Worm (Caenorhabditis elegans) whole organism, L4/young adult: ENCODE measurements around the gene clc-13.

Experiments used
- W03F9.2 ChIP-seq: fragments of 150-350 bp; optimal IDR thresholded peaks from 2 replicates; lab custom pipeline; 2014; ENCODE audit warnings: missing biosample characterization, missing genetic modification characterization
- dao-5 ChIP-seq: sonication (generic microtip); optimal IDR thresholded peaks from 2 replicates; lab custom pipeline; 2016; ENCODE audit warnings: missing genotype, missing genetic modification characterization, moderate library complexity, missing compliant biosample characterization
- him-1 ChIP-seq: sonication (generic microtip); optimal IDR thresholded peaks from 2 replicates; lab custom pipeline; 2016; ENCODE audit warnings: missing genotype, missing genetic modification reagents, missing genetic modification characterization, missing compliant biosample characterization

Gene clc-13

DNA sequence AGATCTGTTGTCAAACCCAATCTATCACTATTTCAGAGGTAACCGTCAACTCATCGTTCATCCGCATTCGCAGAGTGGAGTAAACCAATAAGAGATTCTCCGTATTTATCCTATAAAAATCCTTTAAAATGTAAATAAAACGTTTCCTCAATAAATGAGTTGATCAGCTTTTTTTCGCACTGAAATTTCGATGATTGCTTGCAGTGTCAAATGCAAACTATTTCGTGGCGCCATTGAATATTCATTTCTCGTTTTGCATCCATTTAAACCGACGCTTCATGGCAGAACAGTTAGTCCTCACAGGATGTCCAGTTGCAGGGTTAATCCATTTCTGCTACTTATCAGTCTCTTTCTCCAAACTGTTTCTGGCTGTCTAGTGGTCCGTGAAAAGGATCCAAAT, 47.4 kb downstream of the clc-13 start, which contains the start of gene F28B1.9:
Gene F28B1.9, plus strand, starts transcription at position 301 of the 400 bp plus-strand sequence.
- no peak for TF ChIP-seq dao-5 (tag; lab: Kevin White, UChicago)

- no peak for TF ChIP-seq him-1 (tag; lab: Kevin White, UChicago)
- no peak for TF ChIP-seq dao-5 (tag; lab: Kevin White, UChicago)
- no peak for TF ChIP-seq W03F9.2
Observed at ce11 chrV:17064676-17065075, 50.5 kb downstream of the clc-13 start, which contains the start of gene srh-255. TSS of gene srh-255 (plus strand) at chrV:17064976.
